Fruit fly (Drosophila melanogaster) whole organism, embryonic: ENCODE data around the gene Cdc7.

ENCODE experiments used
- Adf1 ChIP-seq: fragments of 200-800 bp; sonication (Bioruptor generic); IDR thresholded peaks from 2 replicates; pipeline ENCODE4 v1.3.6; 2022; ENCODE audit warnings: missing biosample characterization, missing genetic modification characterization
- CG10147 ChIP-seq: fragments of 200-800 bp; sonication (Bioruptor generic); optimal IDR thresholded peaks from 2 replicates; lab custom pipeline; 2019; ENCODE audit warnings: missing biosample characterization, mild to moderate bottlenecking, missing genetic modification characterization, moderate library complexity
- CG10209 ChIP-seq: fragments of 200-800 bp; sonication (Bioruptor generic); optimal IDR thresholded peaks from 3 replicates; lab custom pipeline; 2017; ENCODE audit warnings: missing biosample characterization, mild to moderate bottlenecking, missing genetic modification characterization, missing genetic modification reagents
- CG10543 ChIP-seq: fragments of 200-800 bp; sonication (Bioruptor generic); optimal IDR thresholded peaks from 3 replicates; lab custom pipeline; 2017; ENCODE audit warnings: missing biosample characterization, mild to moderate bottlenecking, missing genetic modification characterization, moderate library complexity
- CG10959 ChIP-seq: fragments of 200-800 bp; sonication (Bioruptor generic); IDR thresholded peaks from 2 replicates; pipeline ENCODE4 v1.3.6; 2022; ENCODE audit warnings: missing biosample characterization, missing genetic modification characterization
- CG10979 ChIP-seq: fragments of 200-800 bp; sonication (Bioruptor generic); optimal IDR thresholded peaks from 2 replicates; lab custom pipeline; 2018; ENCODE audit warnings: missing biosample characterization, mild to moderate bottlenecking, missing genetic modification characterization, moderate library complexity
- CG11085 ChIP-seq: fragments of 200-800 bp; sonication (Bioruptor generic); IDR thresholded peaks from 2 replicates; pipeline ENCODE4 v1.3.6; 2022; ENCODE audit warnings: missing biosample characterization, missing genetic modification characterization
- CG12104 ChIP-seq: fragments of 200-800 bp; sonication (Bioruptor generic); optimal IDR thresholded peaks from 3 replicates; lab custom pipeline; 2016; ENCODE audit warnings: missing biosample characterization, missing genetic modification characterization
- CG12769 ChIP-seq: fragments of 200-800 bp; sonication (Bioruptor generic); optimal IDR thresholded peaks from 2 replicates; lab custom pipeline; 2019; ENCODE audit warnings: missing biosample characterization, mild to moderate bottlenecking, missing genetic modification characterization, moderate library complexity
- CG14667 ChIP-seq: fragments of 200-800 bp; sonication (Bioruptor generic); IDR thresholded peaks from 2 replicates; pipeline ENCODE4 v1.3.6; 2022; ENCODE audit warnings: missing biosample characterization, missing genetic modification characterization
- CG15514 ChIP-seq: fragments of 200-800 bp; sonication (Bioruptor generic); optimal IDR thresholded peaks from 3 replicates; lab custom pipeline; 2017; ENCODE audit warnings: missing biosample characterization, missing genetic modification characterization, mild to moderate bottlenecking, moderate library complexity, missing genetic modification reagents
- CG1792 ChIP-seq: fragments of 200-800 bp; sonication (Bioruptor generic); optimal IDR thresholded peaks from 2 replicates; lab custom pipeline; 2016; ENCODE audit warnings: missing biosample characterization, missing genetic modification characterization
- CG18262 ChIP-seq: fragments of 200-800 bp; optimal IDR thresholded peaks from 3 replicates; lab custom pipeline; 2019; ENCODE audit warnings: missing biosample characterization, mild to moderate bottlenecking, missing genetic modification characterization, moderate library complexity
- CG2202 ChIP-seq: fragments of 200-800 bp; sonication (Bioruptor generic); optimal IDR thresholded peaks from 2 replicates; lab custom pipeline; 2018; ENCODE audit warnings: missing biosample characterization, mild to moderate bottlenecking, missing genetic modification characterization
- CG32532 ChIP-seq: fragments of 200-800 bp; sonication (Bioruptor generic); IDR thresholded peaks from 2 replicates; pipeline ENCODE4 v1.3.6; 2022; ENCODE audit warnings: missing biosample characterization, missing genetic modification characterization
- CG3281 ChIP-seq: fragments of 200-800 bp; sonication (Bioruptor generic); optimal IDR thresholded peaks from 3 replicates; lab custom pipeline; 2017; ENCODE audit warnings: missing biosample characterization, mild to moderate bottlenecking, missing genetic modification characterization
- CG34422 ChIP-seq: fragments of 200-800 bp; sonication (Bioruptor generic); IDR thresholded peaks from 3 replicates; pipeline ENCODE4 v1.3.6; 2022; ENCODE audit warnings: missing biosample characterization, missing genetic modification characterization
- CG6683 ChIP-seq: fragments of 200-800 bp; sonication (Bioruptor generic); optimal IDR thresholded peaks from 2 replicates; lab custom pipeline; 2017; ENCODE audit warnings: missing biosample characterization, mild to moderate bottlenecking, missing genetic modification characterization, missing genetic modification reagents
- CG6689 ChIP-seq: fragments of 200-800 bp; sonication (Bioruptor generic); IDR thresholded peaks from 2 replicates; pipeline ENCODE4 v1.3.6; 2022; ENCODE audit warnings: missing biosample characterization, missing genetic modification characterization
- CG7987 ChIP-seq: fragments of 200-800 bp; sonication (Bioruptor generic); optimal IDR thresholded peaks from 2 replicates; lab custom pipeline; 2018; ENCODE audit warnings: missing biosample characterization, mild to moderate bottlenecking, missing genetic modification characterization, moderate library complexity
- CG9437 ChIP-seq: fragments of 200-800 bp; sonication (Bioruptor generic); optimal IDR thresholded peaks from 2 replicates; lab custom pipeline; 2018; ENCODE audit warnings: missing biosample characterization, mild to moderate bottlenecking, missing genetic modification characterization
- Dref ChIP-seq: fragments of 200-800 bp; sonication (Bioruptor generic); IDR thresholded peaks from 2 replicates; pipeline ENCODE4 v1.3.6; 2022; ENCODE audit warnings: missing biosample characterization, missing genetic modification characterization
- Drgx ChIP-seq: fragments of 200-800 bp; sonication (Bioruptor generic); IDR thresholded peaks from 2 replicates; pipeline ENCODE4 v1.3.6; 2022; ENCODE audit warnings: missing biosample characterization, missing genetic modification characterization
- H15 ChIP-seq: fragments of 200-800 bp; sonication (Bioruptor generic); IDR thresholded peaks from 3 replicates; pipeline ENCODE4 v1.3.6; 2022; ENCODE audit warnings: missing biosample characterization, missing genetic modification characterization
- Hr51 ChIP-seq, 2 experiments: fragments of 200-800 bp; sonication (Bioruptor generic); optimal IDR thresholded peaks; 2 replicates in 1 of 2; 3 replicates in 1 of 2; lab custom pipeline; 2016 to 2018; ENCODE audit warnings: missing biosample characterization in 2 of 2, missing genetic modification characterization in 2 of 2, mild to moderate bottlenecking in 1 of 2, moderate library complexity in 1 of 2
- Med ChIP-seq: fragments of 200-800 bp; sonication (Bioruptor generic); peaks from one replicate; lab custom pipeline; 2016; ENCODE audit warnings: missing biosample characterization, missing genetic modification characterization, mild to moderate bottlenecking, inconsistent platforms, moderate library complexity
- Six4 ChIP-seq: fragments of 200-800 bp; sonication (Bioruptor generic); optimal IDR thresholded peaks from 2 replicates; lab custom pipeline; 2016; ENCODE audit warnings: missing biosample characterization, missing genetic modification characterization
- Sox102F ChIP-seq: fragments of 200-800 bp; sonication (Bioruptor generic); optimal IDR thresholded peaks from 2 replicates; lab custom pipeline; 2018; ENCODE audit warnings: missing biosample characterization, mild to moderate bottlenecking, missing genetic modification characterization, moderate library complexity
- Xrp1 ChIP-seq: fragments of 200-800 bp; sonication (Bioruptor generic); IDR thresholded peaks from 2 replicates; pipeline ENCODE4 v1.3.6; 2022; ENCODE audit warnings: missing biosample characterization, missing genetic modification characterization
- ase ChIP-seq: fragments of 200-800 bp; sonication (Bioruptor generic); IDR thresholded peaks from 3 replicates; pipeline ENCODE4 v1.3.6; 2022; ENCODE audit warnings: missing biosample characterization, missing genetic modification characterization
- bsh ChIP-seq, 2 experiments: fragments of 200-800 bp; sonication (Bioruptor generic); optimal IDR thresholded peaks; 2 replicates each; lab custom pipeline; 2017 to 2018; ENCODE audit warnings: mild to moderate bottlenecking in 2 of 2, missing biosample characterization in 2 of 2, missing genetic modification characterization in 2 of 2, moderate library complexity in 1 of 2
- caup ChIP-seq: fragments of 200-800 bp; sonication (Bioruptor generic); optimal IDR thresholded peaks from 3 replicates; lab custom pipeline; 2017; ENCODE audit warnings: missing biosample characterization, mild to moderate bottlenecking, missing genetic modification characterization, moderate library complexity; ENCODE audit not compliant: severe bottlenecking
- cwo ChIP-seq: fragments of 200-800 bp; sonication (Bioruptor generic); optimal IDR thresholded peaks from 3 replicates; lab custom pipeline; 2017; ENCODE audit warnings: missing biosample characterization, missing genetic modification characterization, mild to moderate bottlenecking, moderate library complexity, missing genetic modification reagents
- dmrt11E ChIP-seq: fragments of 200-800 bp; sonication (Bioruptor generic); optimal IDR thresholded peaks from 3 replicates; lab custom pipeline; 2018; ENCODE audit warnings: missing biosample characterization, mild to moderate bottlenecking, missing genetic modification characterization, moderate library complexity
- gem ChIP-seq: fragments of 200-800 bp; sonication (Bioruptor generic); optimal IDR thresholded peaks from 2 replicates; lab custom pipeline; 2019; ENCODE audit warnings: missing biosample characterization, mild to moderate bottlenecking, missing genetic modification characterization, moderate library complexity
- klu ChIP-seq: fragments of 200-800 bp; sonication (Bioruptor generic); IDR thresholded peaks from 2 replicates; pipeline ENCODE4 v1.3.6; 2022; ENCODE audit warnings: missing biosample characterization, missing genetic modification characterization
- lab ChIP-seq: fragments of 200-800 bp; sonication (Bioruptor generic); optimal IDR thresholded peaks from 3 replicates; lab custom pipeline; 2017; ENCODE audit warnings: missing biosample characterization, missing genetic modification characterization, mild to moderate bottlenecking, moderate library complexity, missing genetic modification reagents
- lilli ChIP-seq: fragments of 200-800 bp; sonication (Bioruptor generic); optimal IDR thresholded peaks from 3 replicates; lab custom pipeline; 2016; ENCODE audit warnings: missing biosample characterization, missing genetic modification characterization
- nom ChIP-seq: fragments of 200-800 bp; sonication (Bioruptor generic); optimal IDR thresholded peaks from 2 replicates; lab custom pipeline; 2017; ENCODE audit warnings: missing biosample characterization, missing genetic modification characterization, mild to moderate bottlenecking, moderate library complexity, missing genetic modification reagents
- otp ChIP-seq: fragments of 200-800 bp; sonication (Bioruptor generic); IDR thresholded peaks from 3 replicates; pipeline ENCODE4, ENCODE4 v1.3.6; 2022; ENCODE audit warnings: missing biosample characterization, missing genetic modification characterization
- prd ChIP-seq, 3 experiments: fragments of >200 bp in 2 of 3; fragments of 200-800 bp in 1 of 3; sonication (Bioruptor generic) in 1 of 3; optimal IDR thresholded peaks in 2 of 3; IDR thresholded peaks in 1 of 3; 2 replicates in 2 of 3; 3 replicates in 1 of 3; pipeline versions ENCODE4 v1.3.6 to Lab custom; 2017 to 2022; ENCODE audit warnings: missing biosample characterization in 1 of 3, missing genetic modification characterization in 1 of 3
- sens ChIP-seq: fragments of 200-800 bp; sonication (Bioruptor generic); peaks from one replicate; lab custom pipeline; 2016; ENCODE audit warnings: missing biosample characterization, missing genetic modification characterization
- sob ChIP-seq: fragments of 200-800 bp; sonication (Bioruptor generic); IDR thresholded peaks from 2 replicates; pipeline ENCODE4 v1.3.6; 2022; ENCODE audit warnings: missing biosample characterization, missing genetic modification characterization
- vfl ChIP-seq: fragments of 200-800 bp; sonication (Bioruptor generic); optimal IDR thresholded peaks from 2 replicates; lab custom pipeline; 2016; ENCODE audit warnings: missing biosample characterization, missing genetic modification characterization
- vvl ChIP-seq: fragments of 200-800 bp; sonication (Bioruptor generic); IDR thresholded peaks from 2 replicates; pipeline ENCODE4 v1.3.6; 2022; ENCODE audit warnings: missing biosample characterization, missing genetic modification characterization
- wdn ChIP-seq: fragments of 200-800 bp; sonication (Bioruptor generic); IDR thresholded peaks from 2 replicates; pipeline ENCODE4 v1.3.6; 2022; ENCODE audit warnings: missing biosample characterization, missing genetic modification characterization
- zfh1 ChIP-seq: fragments of 200-800 bp; sonication (Bioruptor generic); IDR thresholded peaks from 3 replicates; pipeline ENCODE4 v1.3.6; 2022; ENCODE audit warnings: missing biosample characterization, missing genetic modification characterization

Gene Cdc7

DNA sequence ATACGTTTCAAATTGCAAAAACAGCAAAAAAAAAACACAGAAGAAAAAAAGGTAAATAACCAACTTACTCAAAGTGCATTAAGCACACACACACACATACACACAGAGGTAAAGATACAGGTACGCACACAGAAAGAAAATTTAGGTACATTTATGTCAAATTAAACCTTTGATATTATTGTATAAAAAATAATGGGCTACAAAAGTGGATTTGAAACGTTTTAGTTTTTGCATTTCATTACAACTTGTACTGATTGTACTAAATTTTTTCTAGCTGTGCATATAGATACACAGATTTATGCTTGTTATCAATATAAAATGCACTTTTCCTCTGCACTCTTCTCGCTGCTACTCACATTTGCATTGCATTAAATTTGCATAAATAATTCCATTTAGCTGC lies 37.0 kb upstream of the Cdc7 start:
- peak; percentile 9; the same call in 1 of the 2 replicates for TF ChIP-seq vvl (GFP tag; lab: Robert Waterston, UW)
- peak; percentile 35; the same call in 1 of the 2 replicates for TF ChIP-seq Drgx
- TF ChIP-seq gem: peak; percentile 10
- TF ChIP-seq Sox102F (GFP tag; lab: Kevin White, UChicago): peak; percentile 0
- TF ChIP-seq sens (GFP tag; lab: Kevin White, UChicago): peak; percentile 33
- no peak for TF ChIP-seq Dref (GFP tag; lab: Robert Waterston, UW)
- no peak for TF ChIP-seq CG10959
- no peak for TF ChIP-seq CG10543 (GFP tag; lab: Kevin White, UChicago)
- peak; percentile 4 for TF ChIP-seq dmrt11E
- no peak for TF ChIP-seq prd (optimal IDR thresholded peaks at IDR 0.05; lab: Kevin White, UChicago)
- TF ChIP-seq prd (GFP tag; IDR thresholded peaks at IDR 0.05; lab: Robert Waterston, UW): peak; percentile 10; the same call in 1 of the 3 replicates
- TF ChIP-seq bsh (GFP tag; optimal IDR thresholded peaks at IDR 0.05; lab: Kevin White, UChicago): peak in 1 of 2 experiments; percentile 3

DNA sequence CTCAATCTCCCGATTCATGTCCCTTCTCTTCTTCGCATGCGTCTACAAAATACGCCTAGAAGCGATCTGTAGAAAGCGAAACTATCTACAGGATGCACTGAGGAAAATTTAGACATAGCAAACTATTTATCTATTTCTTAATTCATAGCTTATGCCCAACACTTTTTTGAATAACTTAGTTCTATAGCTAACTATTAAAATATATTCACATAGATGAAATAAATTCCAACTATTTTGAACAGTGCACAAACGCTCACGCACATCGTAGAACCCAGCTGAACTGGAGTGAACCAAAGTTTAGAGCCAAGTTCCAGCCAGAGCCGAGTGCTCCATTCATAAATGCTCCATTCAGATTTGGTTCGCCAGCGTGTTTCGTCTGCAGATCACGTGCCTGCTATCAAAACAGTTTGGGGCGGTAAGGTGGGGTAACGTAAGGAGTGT lies 32.8 kb upstream of the Cdc7 start:
- TF ChIP-seq ase (no peak), Hr51 (GFP tag; optimal IDR thresholded peaks at IDR 0.05; lab: Kevin White, UChicago) (peak in 1 of 2 experiments; percentile 9), sens (GFP tag; lab: Kevin White, UChicago) (peak; percentile 93), CG6683 (no peak), CG6689 (GFP tag; lab: Robert Waterston, UW) (peak; percentile 64), wdn (GFP tag; lab: Robert Waterston, UW) (peak; percentile 51; the same call in 1 of the 2 replicates), CG10979 (tag; lab: Kevin White, UChicago) (peak; percentile 62), CG9437 (GFP tag; lab: Kevin White, UChicago) (peak; percentile 32), CG2202 (tag; lab: Kevin White, UChicago) (peak; percentile 12), CG12104 (peak; percentile 26), CG11085 (GFP tag; lab: Robert Waterston, UW) (no peak), otp (GFP tag; lab: Robert Waterston, UW) (peak; percentile 65; the same call in 1 of the 3 replicates), CG14667 (peak; percentile 46; the same call in 1 of the 2 replicates), lab (GFP tag; lab: Kevin White, UChicago) (peak; percentile 44), sob (GFP tag; lab: Robert Waterston, UW) (peak; percentile 58), CG7987 (GFP tag; lab: Kevin White, UChicago) (no peak), zfh1 (peak; percentile 59), CG12769 (tag; lab: Kevin White, UChicago) (peak; percentile 47), lilli (GFP tag; lab: Kevin White, UChicago) (peak; percentile 60), Adf1 (no peak; the same call in 1 of the 2 replicates), Xrp1 (GFP tag; lab: Robert Waterston, UW) (peak; percentile 76), CG10209 (GFP tag; lab: Kevin White, UChicago) (peak; percentile 46), CG32532 (GFP tag; lab: Robert Waterston, UW) (peak; percentile 73), CG15514 (peak; percentile 42), caup (GFP tag; lab: Kevin White, UChicago) (peak; percentile 31), CG1792 (no peak), klu (peak; percentile 38; the same call in 1 of the 2 replicates), cwo (GFP tag; lab: Kevin White, UChicago) (peak; percentile 78), prd (optimal IDR thresholded peaks at IDR 0.05; lab: Kevin White, UChicago) (no peak), prd (GFP tag; IDR thresholded peaks at IDR 0.05; lab: Robert Waterston, UW) (peak; percentile 75), CG10147 (peak; percentile 41), H15 (0 out of 3 replicates have a peak, but pooled peaks have one; percentile 12), CG18262 (tag; lab: Kevin White, UChicago) (peak; percentile 65), Six4 (GFP tag; lab: Kevin White, UChicago) (peak; percentile 23), vfl (GFP tag; lab: Kevin White, UChicago) (no peak), Med (GFP tag; lab: Kevin White, UChicago) (peak; percentile 86), CG34422 (GFP tag; lab: Robert Waterston, UW) (peak; percentile 37; the same call in 1 of the 3 replicates), nom (GFP tag; lab: Kevin White, UChicago) (peak; percentile 28), CG3281 (GFP tag; lab: Kevin White, UChicago) (peak; percentile 15)
